Fruit fly (Drosophila melanogaster) whole organism, prepupa: Measurements from ENCODE around the gene CG11674.
A peak's percentile ranks its signal among the peaks of the same experiment; 100 is the strongest.

ENCODE experiments used
- CG6163 ChIP-seq: fragments of 200-800 bp; sonication (Bioruptor generic); IDR thresholded peaks from 3 replicates; pipeline ENCODE4 v1.3.6; 2022; ENCODE audit warnings: missing biosample characterization, missing genetic modification characterization
- Eip93F ChIP-seq: fragments of 200-800 bp; sonication (Bioruptor generic); optimal IDR thresholded peaks from 2 replicates; lab custom pipeline; 2016; ENCODE audit warnings: missing biosample characterization, mild to moderate bottlenecking, missing genetic modification characterization

dm6 chrX:14218045-14218483, 7.6 kb downstream of the CG11674 start:
- peak; percentile 87 for TF ChIP-seq Eip93F (GFP tag; lab: Kevin White, UChicago)
- peak; percentile 98 for TF ChIP-seq CG6163 (GFP tag; lab: Robert Waterston, UW)
